Worm (Caenorhabditis elegans) whole organism, L2 larva: ENCODE measurements around the gene B0303.4.
A peak's percentile ranks its signal among the peaks of the same experiment; 100 is the strongest.

Experiments
- C34F6.9 ChIP-seq: fragments of 150-350 bp; optimal IDR thresholded peaks from 2 replicates; lab custom pipeline; 2014; ENCODE audit warnings: missing biosample characterization, missing genetic modification characterization
- F13H6.1 ChIP-seq: sonication (generic microtip); optimal IDR thresholded peaks from 2 replicates; lab custom pipeline; 2016; ENCODE audit warnings: missing genetic modification characterization, missing compliant biosample characterization
- R02D3.7 ChIP-seq: fragments of 150-350 bp; optimal IDR thresholded peaks from 2 replicates; lab custom pipeline; 2014; ENCODE audit warnings: missing biosample characterization, missing genetic modification characterization
- Y55F3AM.14 ChIP-seq: fragments of 200-800 bp; sonication (Bioruptor generic); optimal IDR thresholded peaks from 2 replicates; lab custom pipeline; 2018; ENCODE audit warnings: mild to moderate bottlenecking, missing genetic modification characterization, missing compliant biosample characterization
- ZK546.5 ChIP-seq: sonication (generic microtip); optimal IDR thresholded peaks from 2 replicates; lab custom pipeline; 2017; ENCODE audit warnings: missing biosample characterization, missing genetic modification characterization
- alr-1 ChIP-seq: fragments of 150-350 bp; optimal IDR thresholded peaks from 2 replicates; lab custom pipeline; 2014; ENCODE audit warnings: missing biosample characterization, missing genetic modification characterization
- aly-2 ChIP-seq: fragments of 150-350 bp; optimal IDR thresholded peaks from 2 replicates; lab custom pipeline; 2014; ENCODE audit warnings: missing biosample characterization, missing genetic modification characterization
- ama-1 ChIP-seq: fragments of 150-350 bp; optimal IDR thresholded peaks from 2 replicates; lab custom pipeline; 2018; ENCODE audit warnings: inconsistent platforms
- blmp-1 ChIP-seq: sonication (generic microtip); optimal IDR thresholded peaks from 2 replicates; lab custom pipeline; 2017; ENCODE audit warnings: missing genetic modification characterization, mild to moderate bottlenecking, missing compliant biosample characterization, antibody characterized with exemption, moderate library complexity; ENCODE audit not compliant: insufficient read depth
- ceh-16 ChIP-seq: fragments of 150-350 bp; optimal IDR thresholded peaks from 2 replicates; lab custom pipeline; 2014; ENCODE audit warnings: missing biosample characterization, missing genetic modification characterization
- ceh-82 ChIP-seq: fragments of 150-350 bp; optimal IDR thresholded peaks from 2 replicates; lab custom pipeline; 2014; ENCODE audit warnings: missing biosample characterization, missing genetic modification characterization
- crh-2 ChIP-seq: sonication (generic microtip); optimal IDR thresholded peaks from 2 replicates; lab custom pipeline; 2017; ENCODE audit warnings: missing biosample characterization, missing genetic modification characterization
- dmd-4 ChIP-seq: sonication (generic microtip); optimal IDR thresholded peaks from 2 replicates; lab custom pipeline; 2017; ENCODE audit warnings: missing biosample characterization, missing genetic modification characterization
- elt-3 ChIP-seq: sonication (generic microtip); optimal IDR thresholded peaks from 2 replicates; lab custom pipeline; 2017; ENCODE audit warnings: missing biosample characterization, missing genetic modification characterization
- fos-1 ChIP-seq: fragments of 150-350 bp; optimal IDR thresholded peaks from 2 replicates; lab custom pipeline; 2014; ENCODE audit warnings: missing biosample characterization, missing genetic modification characterization
- gmeb-1 ChIP-seq: fragments of 150-350 bp; optimal IDR thresholded peaks from 2 replicates; lab custom pipeline; 2014; ENCODE audit warnings: missing biosample characterization, missing genetic modification characterization
- lin-11 ChIP-seq: fragments of 150-350 bp; sonication (generic microtip); optimal IDR thresholded peaks from 2 replicates; lab custom pipeline; 2014; ENCODE audit warnings: missing biosample characterization, missing genetic modification characterization, inconsistent platforms, mixed read lengths
- lin-13 ChIP-seq: fragments of 150-350 bp; optimal IDR thresholded peaks from 2 replicates; lab custom pipeline; 2014; ENCODE audit warnings: missing biosample characterization, missing genetic modification reagents, missing genetic modification characterization
- lin-39 ChIP-seq: fragments of 150-350 bp; optimal IDR thresholded peaks from 2 replicates; lab custom pipeline; 2014; ENCODE audit warnings: missing biosample characterization, missing genetic modification reagents, missing genetic modification characterization
- lsy-2 ChIP-seq, 2 experiments: fragments of 150-350 bp in 1 of 2; sonication (generic microtip) in 1 of 2; optimal IDR thresholded peaks; 2 replicates each; lab custom pipeline; 2014 to 2017; ENCODE audit warnings: missing biosample characterization in 2 of 2, missing genetic modification characterization in 2 of 2
- mab-5 ChIP-seq: fragments of 150-350 bp; optimal IDR thresholded peaks from 2 replicates; lab custom pipeline; 2014; ENCODE audit warnings: missing biosample characterization, missing genetic modification characterization
- mbf-1 ChIP-seq: sonication (generic microtip); optimal IDR thresholded peaks from 2 replicates; lab custom pipeline; 2017; ENCODE audit warnings: missing biosample characterization, missing genetic modification characterization
- mdl-1 ChIP-seq, 2 experiments: fragments of 150-350 bp in 1 of 2; sonication (generic microtip) in 1 of 2; optimal IDR thresholded peaks; 2 replicates each; lab custom pipeline; 2017; ENCODE audit warnings: missing biosample characterization in 2 of 2, missing genetic modification characterization in 2 of 2
- nhr-10 ChIP-seq: sonication (generic microtip); optimal IDR thresholded peaks from 2 replicates; lab custom pipeline; 2017; ENCODE audit warnings: missing biosample characterization, missing genetic modification characterization
- nhr-11 ChIP-seq: fragments of 150-350 bp; optimal IDR thresholded peaks from 2 replicates; lab custom pipeline; 2014; ENCODE audit warnings: missing biosample characterization, missing genetic modification characterization
- nhr-12 ChIP-seq: fragments of 150-350 bp; optimal IDR thresholded peaks from 2 replicates; lab custom pipeline; 2014; ENCODE audit warnings: missing biosample characterization, missing genetic modification characterization
- nhr-129 ChIP-seq: fragments of 150-350 bp; optimal IDR thresholded peaks from 2 replicates; lab custom pipeline; 2014; ENCODE audit warnings: missing biosample characterization, missing genetic modification characterization
- nhr-23 ChIP-seq: fragments of 150-350 bp; optimal IDR thresholded peaks from 2 replicates; lab custom pipeline; 2014; ENCODE audit warnings: missing biosample characterization, missing genetic modification reagents, missing genetic modification characterization
- nhr-237 ChIP-seq: fragments of 150-350 bp; optimal IDR thresholded peaks from 2 replicates; lab custom pipeline; 2014; ENCODE audit warnings: missing biosample characterization, missing genetic modification characterization
- nhr-25 ChIP-seq: fragments of 150-350 bp; sonication (generic microtip); optimal IDR thresholded peaks from 3 replicates; lab custom pipeline; 2014; ENCODE audit warnings: missing biosample characterization, missing genetic modification characterization
- nhr-6 ChIP-seq: fragments of 150-350 bp; optimal IDR thresholded peaks from 2 replicates; lab custom pipeline; 2014; ENCODE audit warnings: missing biosample characterization, missing genetic modification characterization
- nhr-77 ChIP-seq: fragments of 150-350 bp; optimal IDR thresholded peaks from 2 replicates; lab custom pipeline; 2014; ENCODE audit warnings: missing biosample characterization, missing genetic modification characterization
- peb-1 ChIP-seq: fragments of 150-350 bp; optimal IDR thresholded peaks from 2 replicates; lab custom pipeline; 2014; ENCODE audit warnings: missing biosample characterization, missing genetic modification characterization
- sem-4 ChIP-seq: fragments of 150-350 bp; optimal IDR thresholded peaks from 2 replicates; lab custom pipeline; 2014; ENCODE audit warnings: missing biosample characterization, missing genetic modification reagents, missing genetic modification characterization
- skn-1 ChIP-seq: sonication (generic microtip); optimal IDR thresholded peaks from 2 replicates; lab custom pipeline; 2017; ENCODE audit warnings: missing biosample characterization, missing genetic modification characterization
- sma-3 ChIP-seq: sonication (generic microtip); optimal IDR thresholded peaks from 2 replicates; lab custom pipeline; 2016; ENCODE audit warnings: missing genetic modification reagents, missing genetic modification characterization, missing compliant biosample characterization
- sma-9 ChIP-seq, 2 experiments: fragments of 150-350 bp in 1 of 2; sonication (generic microtip) in 1 of 2; optimal IDR thresholded peaks; 2 replicates each; lab custom pipeline; 2014 to 2016; ENCODE audit warnings: missing genetic modification characterization in 2 of 2, mild to moderate bottlenecking in 1 of 2, missing biosample characterization in 1 of 2, missing compliant biosample characterization in 1 of 2, missing genetic modification reagents in 1 of 2, moderate library complexity in 1 of 2
- snpc-4 ChIP-seq: fragments of 150-350 bp; optimal IDR thresholded peaks from 2 replicates; lab custom pipeline; 2014; ENCODE audit warnings: missing biosample characterization, missing genetic modification characterization
- unc-39 ChIP-seq: fragments of 150-350 bp; optimal IDR thresholded peaks from 2 replicates; lab custom pipeline; 2014; ENCODE audit warnings: missing biosample characterization, missing genetic modification characterization
- unc-55 ChIP-seq: fragments of 150-350 bp; sonication (generic microtip); optimal IDR thresholded peaks from 3 replicates; lab custom pipeline; 2014; ENCODE audit warnings: missing biosample characterization, missing genetic modification reagents, missing genetic modification characterization
- unc-62 ChIP-seq: fragments of 150-350 bp; optimal IDR thresholded peaks from 2 replicates; lab custom pipeline; 2014; ENCODE audit warnings: missing biosample characterization, missing genetic modification reagents, missing genetic modification characterization
- ztf-1 ChIP-seq: fragments of 200-800 bp; sonication (Bioruptor generic); conservative IDR thresholded peaks from 2 replicates; pipeline ENCODE4 v1.3.6; 2022; ENCODE audit warnings: missing genetic modification characterization, missing compliant biosample characterization
- ztf-11 ChIP-seq: sonication (generic microtip); optimal IDR thresholded peaks from 2 replicates; lab custom pipeline; 2017; ENCODE audit warnings: missing biosample characterization, missing genetic modification characterization
- ztf-4 ChIP-seq: fragments of 150-350 bp; optimal IDR thresholded peaks from 2 replicates; lab custom pipeline; 2014; ENCODE audit warnings: missing biosample characterization, missing genetic modification characterization

Gene B0303.4

DNA sequence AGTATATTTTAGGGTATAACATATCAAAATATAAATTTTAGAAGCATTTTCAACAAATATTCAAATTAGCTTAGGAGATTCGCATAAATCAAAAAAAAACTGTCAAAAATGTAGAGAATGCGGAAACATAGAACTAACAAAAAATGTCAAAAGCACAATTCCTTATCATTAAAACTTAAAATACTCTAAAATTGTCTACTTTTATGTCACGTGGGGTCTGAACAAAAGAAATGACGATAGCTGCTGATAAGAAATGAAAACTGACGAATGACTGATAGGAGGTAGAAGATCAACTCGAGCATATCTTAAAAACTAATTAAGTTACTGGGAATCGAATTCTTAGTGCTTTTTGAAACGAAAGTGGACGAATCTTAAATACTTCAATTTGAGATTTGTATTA lies 44.0 kb downstream of the B0303.4 start:
- no peak for TF ChIP-seq sma-3
- peak; percentile 61 for TF ChIP-seq fos-1 (tag; lab: Kevin White, UChicago)
- peak; percentile 34 to 56 for TF ChIP-seq mdl-1 (tag; optimal IDR thresholded peaks at IDR 0.05; lab: Kevin White, UChicago)
- TF ChIP-seq F13H6.1, result no peak
- no peak for TF ChIP-seq nhr-129 (tag; lab: Kevin White, UChicago)
- TF ChIP-seq mab-5 (tag; lab: Kevin White, UChicago), result no peak
- no peak for TF ChIP-seq lin-13
- TF ChIP-seq sma-9 (GFP tag; optimal IDR thresholded peaks at IDR 0.05; lab: Kevin White, UChicago), result peak; percentile 94
- no peak for TF ChIP-seq sma-9 (tag; optimal IDR thresholded peaks at IDR 0.05; lab: Kevin White, UChicago)
- no peak for TF ChIP-seq unc-55 (GFP tag; lab: Kevin White, UChicago)
- no peak for TF ChIP-seq nhr-23 (tag; lab: Kevin White, UChicago)
- no peak for TF ChIP-seq Y55F3AM.14 (GFP tag; lab: Kevin White, UChicago)
- no peak for TF ChIP-seq elt-3
- peak; percentile 43 for TF ChIP-seq crh-2 (tag; lab: Kevin White, UChicago)
- no peak for TF ChIP-seq lin-11
- no peak for TF ChIP-seq unc-39
- no peak for TF ChIP-seq ama-1 (lab: Kevin White, UChicago)
- TF ChIP-seq sem-4, result no peak
- no peak for TF ChIP-seq unc-62 (GFP tag; lab: Kevin White, UChicago)
- TF ChIP-seq ceh-16 (tag; lab: Kevin White, UChicago), result no peak
- no peak for TF ChIP-seq lsy-2 (tag; optimal IDR thresholded peaks at IDR 0.05; lab: Kevin White, UChicago)
- TF ChIP-seq nhr-11, result no peak
- TF ChIP-seq nhr-6 (tag; lab: Kevin White, UChicago), result no peak
- no peak for TF ChIP-seq ztf-1 (GFP tag; lab: Robert Waterston, UW)
- no peak for TF ChIP-seq nhr-10 (tag; lab: Kevin White, UChicago)
- TF ChIP-seq ZK546.5 (tag; lab: Kevin White, UChicago), result no peak
- no peak for TF ChIP-seq ztf-11
- no peak for TF ChIP-seq lin-39 (tag; lab: Kevin White, UChicago)
- no peak for TF ChIP-seq nhr-25 (tag; lab: Kevin White, UChicago)
- no peak for TF ChIP-seq nhr-237 (tag; lab: Kevin White, UChicago)
- no peak for TF ChIP-seq snpc-4 (tag; lab: Kevin White, UChicago)
- TF ChIP-seq ceh-82 (tag; lab: Kevin White, UChicago), result no peak
- no peak for TF ChIP-seq aly-2 (tag; lab: Kevin White, UChicago)
- no peak for TF ChIP-seq mbf-1 (tag; lab: Kevin White, UChicago)
- no peak for TF ChIP-seq dmd-4 (tag; lab: Kevin White, UChicago)
- no peak for TF ChIP-seq peb-1 (tag; lab: Kevin White, UChicago)
- no peak for TF ChIP-seq nhr-12 (tag; lab: Kevin White, UChicago)
- TF ChIP-seq nhr-77 (tag; lab: Kevin White, UChicago), result no peak
- TF ChIP-seq blmp-1 (tag; lab: Kevin White, UChicago), result no peak
- TF ChIP-seq gmeb-1 (tag; lab: Kevin White, UChicago), result peak; percentile 57
- no peak for TF ChIP-seq alr-1 (tag; lab: Kevin White, UChicago)
- TF ChIP-seq skn-1 (tag; lab: Kevin White, UChicago), result no peak

DNA sequence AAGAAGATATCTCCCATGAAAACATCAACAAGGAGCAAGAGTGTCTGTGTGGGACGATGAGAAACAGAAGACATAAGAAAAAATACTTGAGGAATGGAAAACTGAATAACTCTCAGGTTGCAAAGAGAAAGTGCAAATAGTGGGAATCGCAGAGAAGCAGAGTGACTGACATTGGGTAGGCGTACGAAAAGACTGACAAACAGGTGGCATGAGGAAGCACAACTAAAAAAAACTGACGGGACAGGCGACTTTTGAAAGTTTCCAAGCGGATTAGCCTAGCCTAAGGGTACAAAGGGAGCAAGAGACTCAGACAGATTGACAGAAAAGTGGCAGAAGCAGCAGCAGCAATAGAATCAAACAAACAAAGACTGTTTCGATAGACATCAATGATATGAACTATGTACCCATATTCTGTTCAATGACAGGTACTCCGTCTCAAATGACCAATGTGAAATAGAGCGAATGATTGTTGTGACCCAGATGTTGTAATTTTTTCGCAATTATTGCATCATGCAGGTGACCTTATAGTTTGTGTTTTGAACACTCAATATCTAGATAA lies 44.8 kb downstream of the B0303.4 start:
- TF ChIP-seq ZK546.5 (tag; lab: Kevin White, UChicago) (no peak), sma-9 (GFP tag; optimal IDR thresholded peaks at IDR 0.05; lab: Kevin White, UChicago) (peak; percentile 70), sma-9 (tag; optimal IDR thresholded peaks at IDR 0.05; lab: Kevin White, UChicago) (no peak), blmp-1 (tag; lab: Kevin White, UChicago) (peak; percentile 32), snpc-4 (tag; lab: Kevin White, UChicago) (no peak), mbf-1 (tag; lab: Kevin White, UChicago) (no peak), R02D3.7 (tag; lab: Kevin White, UChicago) (no peak), nhr-25 (tag; lab: Kevin White, UChicago) (peak; percentile 61), C34F6.9 (peak; percentile 34), lsy-2 (tag; optimal IDR thresholded peaks at IDR 0.05; lab: Kevin White, UChicago) (peak in 1 of 2 experiments; percentile 32), nhr-129 (tag; lab: Kevin White, UChicago) (peak; percentile 98), crh-2 (tag; lab: Kevin White, UChicago) (peak; percentile 40), ztf-4 (tag; lab: Kevin White, UChicago) (peak; percentile 57), nhr-6 (tag; lab: Kevin White, UChicago) (peak; percentile 32), ama-1 (lab: Kevin White, UChicago) (no peak), fos-1 (tag; lab: Kevin White, UChicago) (peak; percentile 26), F13H6.1 (peak; percentile 86), unc-55 (GFP tag; lab: Kevin White, UChicago) (peak; percentile 35), gmeb-1 (tag; lab: Kevin White, UChicago) (no peak), nhr-12 (tag; lab: Kevin White, UChicago) (no peak)
